Fruit fly (Drosophila melanogaster) whole organism, embryonic: ENCODE data around the gene Lip3.

Experiments used
- Blimp-1 ChIP-seq: fragments of 200-800 bp; sonication (Bioruptor generic); optimal IDR thresholded peaks from 3 replicates; lab custom pipeline; 2018; ENCODE audit warnings: missing biosample characterization, missing genetic modification characterization, mild to moderate bottlenecking, moderate library complexity, missing genetic modification reagents
- CG11085 ChIP-seq: fragments of 200-800 bp; sonication (Bioruptor generic); IDR thresholded peaks from 2 replicates; pipeline ENCODE4 v1.3.6; 2022; ENCODE audit warnings: missing biosample characterization, missing genetic modification characterization
- CG11456 ChIP-seq: fragments of 200-800 bp; sonication (Bioruptor generic); IDR thresholded peaks from 3 replicates; pipeline ENCODE4 v1.3.6; 2022; ENCODE audit warnings: missing biosample characterization, missing genetic modification characterization
- CG12155 ChIP-seq: fragments of 200-800 bp; sonication (Bioruptor generic); optimal IDR thresholded peaks from 3 replicates; lab custom pipeline; 2016; ENCODE audit warnings: missing biosample characterization, missing genetic modification characterization
- CG14050 ChIP-seq: fragments of 200-800 bp; sonication (Bioruptor generic); IDR thresholded peaks from 3 replicates; pipeline ENCODE4 v1.3.6; 2022; ENCODE audit warnings: missing biosample characterization, missing genetic modification characterization
- CG14710 ChIP-seq: fragments of 200-800 bp; sonication (Bioruptor generic); optimal IDR thresholded peaks from 3 replicates; lab custom pipeline; 2019; ENCODE audit warnings: missing biosample characterization, mild to moderate bottlenecking, missing genetic modification characterization, moderate library complexity
- CG17912 ChIP-seq: fragments of 200-800 bp; sonication (Bioruptor generic); optimal IDR thresholded peaks from 2 replicates; lab custom pipeline; 2018; ENCODE audit warnings: missing biosample characterization, mild to moderate bottlenecking, missing genetic modification characterization
- CG18764 ChIP-seq: fragments of 200-800 bp; sonication (Bioruptor generic); optimal IDR thresholded peaks from 3 replicates; lab custom pipeline; 2016; ENCODE audit warnings: missing biosample characterization, missing genetic modification characterization
- CG2116 ChIP-seq: fragments of 200-800 bp; sonication (Bioruptor generic); optimal IDR thresholded peaks from 3 replicates; lab custom pipeline; 2018; ENCODE audit warnings: missing biosample characterization, mild to moderate bottlenecking, missing genetic modification characterization
- CG32532 ChIP-seq: fragments of 200-800 bp; sonication (Bioruptor generic); IDR thresholded peaks from 2 replicates; pipeline ENCODE4 v1.3.6; 2022; ENCODE audit warnings: missing biosample characterization, missing genetic modification characterization
- CG34422 ChIP-seq: fragments of 200-800 bp; sonication (Bioruptor generic); IDR thresholded peaks from 3 replicates; pipeline ENCODE4 v1.3.6; 2022; ENCODE audit warnings: missing biosample characterization, missing genetic modification characterization
- CG3995 ChIP-seq: fragments of 200-800 bp; sonication (Bioruptor generic); optimal IDR thresholded peaks from 3 replicates; lab custom pipeline; 2016; ENCODE audit warnings: missing biosample characterization, missing genetic modification characterization
- CG4328 ChIP-seq: fragments of 200-800 bp; sonication (Bioruptor generic); optimal IDR thresholded peaks from 3 replicates; lab custom pipeline; 2017; ENCODE audit warnings: missing biosample characterization, missing genetic modification reagents, missing genetic modification characterization
- CG6175 ChIP-seq: fragments of 200-800 bp; sonication (Bioruptor generic); IDR thresholded peaks from 3 replicates; pipeline ENCODE4 v1.3.6; 2022; ENCODE audit warnings: missing biosample characterization, missing genetic modification characterization
- CG7271 ChIP-seq: fragments of 200-800 bp; sonication (Bioruptor generic); optimal IDR thresholded peaks from 2 replicates; lab custom pipeline; 2018; ENCODE audit warnings: missing biosample characterization, mild to moderate bottlenecking, missing genetic modification characterization, moderate library complexity
- CG8281 ChIP-seq: fragments of 200-800 bp; sonication (Bioruptor generic); optimal IDR thresholded peaks from 2 replicates; lab custom pipeline; 2018; ENCODE audit warnings: missing biosample characterization, mild to moderate bottlenecking, missing genetic modification characterization, moderate library complexity
- CG8478 ChIP-seq: fragments of >200 bp; optimal IDR thresholded peaks from 2 replicates; lab custom pipeline; 2018
- CTCF ChIP-seq: fragments of 200-800 bp; sonication (Bioruptor generic); optimal IDR thresholded peaks from 2 replicates; lab custom pipeline; 2017; ENCODE audit warnings: missing biosample characterization, mild to moderate bottlenecking, missing genetic modification characterization, moderate library complexity
- Dad ChIP-seq: fragments of 200-800 bp; sonication (Bioruptor generic); optimal IDR thresholded peaks from 3 replicates; lab custom pipeline; 2016; ENCODE audit warnings: missing biosample characterization, missing genetic modification characterization
- Dfd ChIP-seq, 2 experiments: fragments of >200 bp; optimal IDR thresholded peaks; 2 replicates each; lab custom pipeline; 2017; ENCODE audit warnings: missing biosample characterization in 2 of 2, missing genetic modification characterization in 2 of 2
- Dll ChIP-seq: fragments of 200-800 bp; sonication (Bioruptor generic); IDR thresholded peaks from 4 replicates; pipeline ENCODE4 v1.3.6; 2022; ENCODE audit warnings: missing biosample characterization, missing genetic modification characterization; ENCODE audit not compliant: partially characterized antibody
- Eip74EF ChIP-seq, 2 experiments: fragments of 200-800 bp in 1 of 2; fragments of >200 bp in 1 of 2; sonication (Bioruptor generic) in 1 of 2; optimal IDR thresholded peaks; 2 replicates each; lab custom pipeline; 2017 to 2019; ENCODE audit warnings: missing biosample characterization in 2 of 2, missing genetic modification characterization in 2 of 2, mild to moderate bottlenecking in 1 of 2, moderate library complexity in 1 of 2
- Hey ChIP-seq: fragments of 200-800 bp; sonication (Bioruptor generic); optimal IDR thresholded peaks from 3 replicates; lab custom pipeline; 2018; ENCODE audit warnings: missing biosample characterization, mild to moderate bottlenecking, missing genetic modification characterization
- Kr ChIP-seq: fragments of 200-800 bp; sonication (Bioruptor generic); optimal IDR thresholded peaks from 2 replicates; lab custom pipeline; 2017; ENCODE audit warnings: missing biosample characterization, mild to moderate bottlenecking, missing genetic modification characterization
- Poxn ChIP-seq: fragments of 200-800 bp; sonication (Bioruptor generic); IDR thresholded peaks from 2 replicates; pipeline ENCODE4 v1.3.6; 2022; ENCODE audit warnings: missing biosample characterization, missing genetic modification characterization
- TFAM ChIP-seq: fragments of 200-800 bp; sonication (Bioruptor generic); optimal IDR thresholded peaks from 2 replicates; lab custom pipeline; 2017; ENCODE audit warnings: missing biosample characterization, missing genetic modification characterization, inconsistent platforms
- Trl ChIP-seq, 3 experiments: fragments of >200 bp in 2 of 3; fragments of 200-800 bp in 1 of 3; sonication (Bioruptor generic) in 1 of 3; optimal IDR thresholded peaks; 2 replicates in 1 of 3; 3 replicates in 2 of 3; lab custom pipeline; 2016 to 2017; ENCODE audit warnings: missing biosample characterization in 1 of 3, missing genetic modification characterization in 1 of 3
- bsh ChIP-seq, 2 experiments: fragments of 200-800 bp; sonication (Bioruptor generic); optimal IDR thresholded peaks; 2 replicates each; lab custom pipeline; 2017 to 2018; ENCODE audit warnings: mild to moderate bottlenecking in 2 of 2, missing biosample characterization in 2 of 2, missing genetic modification characterization in 2 of 2, moderate library complexity in 1 of 2
- chn ChIP-seq: fragments of 200-800 bp; sonication (Bioruptor generic); optimal IDR thresholded peaks from 2 replicates; lab custom pipeline; 2016; ENCODE audit warnings: missing biosample characterization, missing genetic modification characterization
- dan ChIP-seq: fragments of 200-800 bp; sonication (Bioruptor generic); IDR thresholded peaks from 2 replicates; pipeline ENCODE4 v1.3.6; 2022; ENCODE audit warnings: missing biosample characterization, missing genetic modification characterization
- en ChIP-seq: fragments of 200-800 bp; sonication (Bioruptor generic); optimal IDR thresholded peaks from 2 replicates; lab custom pipeline; 2016; ENCODE audit warnings: missing biosample characterization, missing genetic modification characterization
- ftz-f1 ChIP-seq: fragments of 200-800 bp; sonication (Bioruptor generic); optimal IDR thresholded peaks from 2 replicates; lab custom pipeline; 2016; ENCODE audit warnings: missing biosample characterization, missing genetic modification characterization
- gce ChIP-seq: fragments of 200-800 bp; sonication (Bioruptor generic); IDR thresholded peaks from 3 replicates; pipeline ENCODE4 v1.3.6; 2022; ENCODE audit warnings: missing biosample characterization, missing genetic modification characterization
- gcm ChIP-seq: fragments of 200-800 bp; sonication (Bioruptor generic); optimal IDR thresholded peaks from 2 replicates; lab custom pipeline; 2019; ENCODE audit warnings: missing biosample characterization, mild to moderate bottlenecking, missing genetic modification characterization, moderate library complexity
- gem ChIP-seq: fragments of 200-800 bp; sonication (Bioruptor generic); optimal IDR thresholded peaks from 2 replicates; lab custom pipeline; 2019; ENCODE audit warnings: missing biosample characterization, mild to moderate bottlenecking, missing genetic modification characterization, moderate library complexity
- hb ChIP-seq: fragments of 200-800 bp; sonication (Bioruptor generic); IDR thresholded peaks from 3 replicates; pipeline ENCODE4 v1.3.6; 2022; ENCODE audit warnings: missing biosample characterization, missing genetic modification characterization; ENCODE audit not compliant: partially characterized antibody
- hkb ChIP-seq, 2 experiments: fragments of 200-800 bp in 1 of 2; fragments of >200 bp in 1 of 2; sonication (Bioruptor generic) in 1 of 2; IDR thresholded peaks in 1 of 2; optimal IDR thresholded peaks in 1 of 2; 2 replicates each; pipeline versions ENCODE4 v1.3.6 to Lab custom; 2017 to 2022; ENCODE audit warnings: missing biosample characterization in 1 of 2, missing genetic modification characterization in 1 of 2
- hth ChIP-seq: fragments of >200 bp; optimal IDR thresholded peaks from 2 replicates; lab custom pipeline; 2017; ENCODE audit warnings: inconsistent platforms
- kay ChIP-seq: fragments of 200-800 bp; sonication (Bioruptor generic); optimal IDR thresholded peaks from 2 replicates; lab custom pipeline; 2016; ENCODE audit warnings: missing biosample characterization, missing genetic modification characterization
- nerfin-1 ChIP-seq: fragments of 200-800 bp; sonication (Bioruptor generic); optimal IDR thresholded peaks from 3 replicates; lab custom pipeline; 2019; ENCODE audit warnings: missing biosample characterization, mild to moderate bottlenecking, missing genetic modification characterization, moderate library complexity
- prd ChIP-seq, 3 experiments: fragments of >200 bp in 2 of 3; fragments of 200-800 bp in 1 of 3; sonication (Bioruptor generic) in 1 of 3; optimal IDR thresholded peaks in 2 of 3; IDR thresholded peaks in 1 of 3; 2 replicates in 2 of 3; 3 replicates in 1 of 3; pipeline versions ENCODE4 v1.3.6 to Lab custom; 2017 to 2022; ENCODE audit warnings: missing biosample characterization in 1 of 3, missing genetic modification characterization in 1 of 3
- pros ChIP-seq: fragments of 200-800 bp; sonication (Bioruptor generic); optimal IDR thresholded peaks from 3 replicates; lab custom pipeline; 2019; ENCODE audit warnings: missing biosample characterization, mild to moderate bottlenecking, missing genetic modification characterization, moderate library complexity
- sd ChIP-seq: fragments of 200-800 bp; sonication (Bioruptor generic); optimal IDR thresholded peaks from 3 replicates; lab custom pipeline; 2018; ENCODE audit warnings: missing biosample characterization, mild to moderate bottlenecking, missing genetic modification characterization, moderate library complexity
- so ChIP-seq: fragments of 200-800 bp; sonication (Bioruptor generic); IDR thresholded peaks from 3 replicates; pipeline ENCODE4 v1.3.6; 2022; ENCODE audit warnings: missing biosample characterization, missing genetic modification characterization
- tio ChIP-seq: fragments of 200-800 bp; sonication (Bioruptor generic); optimal IDR thresholded peaks from 2 replicates; lab custom pipeline; 2017; ENCODE audit warnings: missing biosample characterization, missing genetic modification characterization, inconsistent platforms
- vfl ChIP-seq: fragments of 200-800 bp; sonication (Bioruptor generic); optimal IDR thresholded peaks from 2 replicates; lab custom pipeline; 2016; ENCODE audit warnings: missing biosample characterization, missing genetic modification characterization
- z ChIP-seq: fragments of 200-800 bp; sonication (Bioruptor generic); IDR thresholded peaks from 3 replicates; pipeline ENCODE4 v1.3.6; 2022; ENCODE audit warnings: missing biosample characterization, missing genetic modification characterization
- zfh2 ChIP-seq: fragments of 200-800 bp; sonication (Bioruptor generic); optimal IDR thresholded peaks from 2 replicates; lab custom pipeline; 2016; ENCODE audit warnings: missing biosample characterization, missing genetic modification characterization

Gene Lip3

dm6 chr3R:13400902-13401721, 29.4 kb upstream of the Lip3 start (continued):
- TF ChIP-seq Kr (no peak), CG12155 (GFP tag; lab: Kevin White, UChicago) (peak; percentile 85), bsh (GFP tag; optimal IDR thresholded peaks at IDR 0.05; lab: Kevin White, UChicago) (peak; percentile 90 to 91), nerfin-1 (peak; percentile 84), CG7271 (tag; lab: Kevin White, UChicago) (peak; percentile 43), CG14710 (peak; percentile 92), hkb (optimal IDR thresholded peaks at IDR 0.05; lab: Kevin White, UChicago) (no peak), hkb (GFP tag; IDR thresholded peaks at IDR 0.05; lab: Robert Waterston, UW) (peak; percentile 89), z (0 out of 3 replicates have a peak, but pooled peaks have one; percentile 45), CG6175 (GFP tag; lab: Robert Waterston, UW) (0 out of 3 replicates have a peak, but pooled peaks have one; percentile 32), chn (GFP tag; lab: Kevin White, UChicago) (peak; percentile 91), Dad (peak; percentile 84), Blimp-1 (GFP tag; lab: Kevin White, UChicago) (peak; percentile 92), sd (tag; lab: Kevin White, UChicago) (peak; percentile 73), Trl (optimal IDR thresholded peaks at IDR 0.05; lab: Kevin White, UChicago) (peak; percentile 25 to 26), Trl (GFP tag; optimal IDR thresholded peaks at IDR 0.05; lab: Kevin White, UChicago) (peak; percentile 88), CG3995 (GFP tag; lab: Kevin White, UChicago) (peak; percentile 28), Eip74EF (GFP tag; optimal IDR thresholded peaks at IDR 0.05; lab: Kevin White, UChicago) (peak in 1 of 2 experiments; percentile 92), CG11085 (GFP tag; lab: Robert Waterston, UW) (no peak), Dfd (GFP tag; optimal IDR thresholded peaks at IDR 0.05; lab: Kevin White, UChicago) (no peak), CG2116 (GFP tag; lab: Kevin White, UChicago) (peak; percentile 64), gcm (GFP tag; lab: Kevin White, UChicago) (peak; percentile 90), kay (GFP tag; lab: Kevin White, UChicago) (peak; percentile 69), TFAM (GFP tag; lab: Kevin White, UChicago) (peak; percentile 53), CG14050 (GFP tag; lab: Robert Waterston, UW) (peak; percentile 75), Dll (no peak), en (peak; percentile 86), CG32532 (GFP tag; lab: Robert Waterston, UW) (peak; percentile 89), so (GFP tag; lab: Robert Waterston, UW) (peak; percentile 86), gem (tag; lab: Kevin White, UChicago) (peak; percentile 96), CTCF (GFP tag; lab: Kevin White, UChicago) (peak; percentile 43), CG4328 (GFP tag; lab: Kevin White, UChicago) (peak; percentile 73), Poxn (GFP tag; lab: Robert Waterston, UW) (peak; percentile 39; the same call in 1 of the 2 replicates), tio (GFP tag; lab: Kevin White, UChicago) (peak; percentile 92), CG8478 (lab: Kevin White, UChicago) (no peak), Hey (tag; lab: Kevin White, UChicago) (peak; percentile 19), CG34422 (peak; percentile 85), hb (no peak), zfh2 (GFP tag; lab: Kevin White, UChicago) (peak; percentile 86), ftz-f1 (GFP tag; lab: Kevin White, UChicago) (no peak), CG17912 (GFP tag; lab: Kevin White, UChicago) (peak; percentile 9), dan (peak; percentile 65; the same call in 1 of the 2 replicates), gce (GFP tag; lab: Robert Waterston, UW) (peak; percentile 81; the same call in 2 of the 3 replicates), prd (optimal IDR thresholded peaks at IDR 0.05; lab: Kevin White, UChicago) (no peak), prd (GFP tag; IDR thresholded peaks at IDR 0.05; lab: Robert Waterston, UW) (peak; percentile 89), CG8281 (peak; percentile 77), pros (peak; percentile 33), vfl (peak; percentile 80), CG11456 (GFP tag; lab: Robert Waterston, UW) (peak; percentile 71; the same call in 1 of the 3 replicates), hth (no peak), CG18764 (GFP tag; lab: Kevin White, UChicago) (peak; percentile 62)
